Worm (Caenorhabditis elegans): Measurements from ENCODE around the gene F56F10.2.
A peak's percentile ranks its signal among the peaks of the same experiment; 100 is the strongest.

DNA sequence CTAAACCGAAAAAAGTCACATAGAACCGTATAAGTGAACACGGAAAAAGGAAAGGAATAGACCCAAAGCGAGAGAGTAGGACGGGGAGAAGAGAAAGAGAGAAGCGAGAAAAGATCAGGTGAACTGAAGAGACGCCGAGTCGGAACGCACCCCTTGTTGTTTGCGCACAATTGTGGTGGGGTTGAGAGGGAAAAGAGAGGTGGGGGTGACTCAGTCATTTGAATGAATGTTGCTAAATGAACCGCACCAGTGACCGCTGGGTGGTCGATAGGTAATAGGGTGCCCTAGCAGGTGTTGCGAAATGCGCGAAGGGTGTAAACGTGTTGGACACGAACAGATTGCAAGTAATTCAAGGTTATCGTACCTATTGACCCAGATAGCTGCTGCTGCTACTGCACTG, 11.6 kb downstream of the F56F10.2 start, which contains the start of gene lgl-1:
- TF ChIP-seq mep-1 (tag; optimal IDR thresholded peaks at IDR 0.05): peak; percentile 12
- no peak for TF ChIP-seq nhr-237 (tag; optimal IDR thresholded peaks at IDR 0.05)
- no peak for TF ChIP-seq elt-1 (tag; optimal IDR thresholded peaks at IDR 0.05; ENCODE audit: borderline replicate concordance, insufficient read depth)
- TF ChIP-seq unc-62 (GFP tag; optimal IDR thresholded peaks at IDR 0.05): no peak
- no peak for TF ChIP-seq flh-1 (GFP tag; optimal IDR thresholded peaks at IDR 0.05)
- no peak for TF ChIP-seq ztf-11 (tag; optimal IDR thresholded peaks at IDR 0.05)
- TF ChIP-seq sem-2 (GFP tag; optimal IDR thresholded peaks at IDR 0.05): no peak
- TF ChIP-seq ceh-83 (GFP tag; optimal IDR thresholded peaks at IDR 0.05): no peak
- TF ChIP-seq lsy-2 (tag; optimal IDR thresholded peaks at IDR 0.05): peak; percentile 4
- TF ChIP-seq nhr-28 (tag; optimal IDR thresholded peaks at IDR 0.05): no peak

Measured in whole organism, mixed stage, embryonic.